Worm (Caenorhabditis elegans): ENCODE measurements around the gene twk-6.

Gene twk-6

DNA sequence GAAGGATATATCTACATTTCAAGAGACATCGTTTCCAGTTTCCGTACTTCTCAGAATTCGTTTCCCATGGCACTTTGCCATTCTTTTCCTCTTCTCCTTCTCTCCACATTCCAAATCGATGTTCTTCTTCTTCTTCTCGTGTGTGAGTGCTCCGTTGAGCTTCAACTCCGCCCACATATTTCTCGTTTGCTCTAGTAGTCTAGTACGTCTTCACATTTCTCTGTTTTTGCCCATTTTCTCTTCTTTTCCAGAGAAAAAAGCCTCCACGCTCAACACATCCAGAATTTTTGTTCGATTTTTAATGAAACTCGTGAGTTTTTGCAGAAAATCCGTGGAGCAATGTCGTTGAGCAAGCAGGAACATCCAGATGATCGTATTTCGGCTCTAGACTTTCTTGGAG lies 33.8 kb upstream of the twk-6 start, which contains the start of gene T04A8.18:
T04A8.18 (plus strand) TSS at position 301 of the 400 bp plus-strand sequence.
- TF ChIP-seq cebp-1 (GFP tag; IDR thresholded peaks at IDR 0.05): no peak
- no peak for TF ChIP-seq cebp-1 (tag; optimal IDR thresholded peaks at IDR 0.05)
- TF ChIP-seq hmg-1.2 (GFP tag; IDR thresholded peaks at IDR 0.05): no peak
- TF ChIP-seq F33H1.4 (GFP tag; IDR thresholded peaks at IDR 0.05): no peak
- no peak for TF ChIP-seq zim-3 (tag; optimal IDR thresholded peaks at IDR 0.05)
- no peak for TF ChIP-seq snpc-1.3 (tag; optimal IDR thresholded peaks at IDR 0.05; ENCODE audit: insufficient read depth)
- TF ChIP-seq mes-4 (tag; optimal IDR thresholded peaks at IDR 0.05): no peak
- TF ChIP-seq atf-7 (tag; optimal IDR thresholded peaks at IDR 0.05): no peak
- TF ChIP-seq F10E7.11 (tag; optimal IDR thresholded peaks at IDR 0.05): no peak
- no peak for TF ChIP-seq C06A6.2 (GFP tag; conservative IDR thresholded peaks at IDR 0.05)
- TF ChIP-seq attf-6 (GFP tag; IDR thresholded peaks at IDR 0.05): no peak
- no peak for TF ChIP-seq let-526 (GFP tag; IDR thresholded peaks at IDR 0.05)
- no peak for TF ChIP-seq ztf-18 (tag; optimal IDR thresholded peaks at IDR 0.05)
- no peak for TF ChIP-seq ztf-25 (GFP tag; IDR thresholded peaks at IDR 0.05)
- no peak for TF ChIP-seq F39B2.1 (GFP tag; IDR thresholded peaks at IDR 0.05)
- no peak for TF ChIP-seq K12H6.12 (tag; optimal IDR thresholded peaks at IDR 0.05)
- no peak for TF ChIP-seq lin-26 (GFP tag; IDR thresholded peaks at IDR 0.05)
- TF ChIP-seq nhr-120 (GFP tag; IDR thresholded peaks at IDR 0.05): no peak
- TF ChIP-seq bed-1 (GFP tag; IDR thresholded peaks at IDR 0.05): no peak

DNA sequence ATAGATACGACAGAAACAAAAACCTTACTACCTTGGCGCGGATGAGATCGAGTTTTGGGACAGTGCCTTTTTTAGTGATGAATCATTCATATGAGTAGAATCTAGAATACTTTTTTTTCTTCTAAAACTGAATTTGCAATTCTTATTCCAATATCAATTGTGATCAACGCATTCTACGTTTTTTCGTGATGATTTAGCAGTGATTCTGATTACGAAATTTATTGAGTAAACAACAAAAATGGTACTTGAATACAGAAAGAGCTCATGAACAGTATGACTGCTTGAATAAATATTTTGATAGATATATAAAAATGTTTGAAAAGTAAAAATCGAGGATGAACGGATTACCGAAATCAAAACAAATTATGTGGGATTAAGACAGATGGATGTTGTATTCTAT lies 27.6 kb upstream of the twk-6 start, which contains the start of gene him-18:
him-18 (minus strand) TSS at position 101 of the 400 bp plus-strand sequence.
- TF ChIP-seq ama-1 (optimal IDR thresholded peaks at IDR 0.05): no peak
- TF ChIP-seq ama-1 (GFP tag; optimal IDR thresholded peaks at IDR 0.05): no peak
- TF ChIP-seq B0261.1 (tag; optimal IDR thresholded peaks at IDR 0.05): no peak
- TF ChIP-seq attf-5 (GFP tag; optimal IDR thresholded peaks at IDR 0.05): no peak
- TF ChIP-seq D2030.7 (GFP tag; IDR thresholded peaks at IDR 0.05): no peak
- no peak for TF ChIP-seq gei-17 (GFP tag; optimal IDR thresholded peaks at IDR 0.05)

DNA sequence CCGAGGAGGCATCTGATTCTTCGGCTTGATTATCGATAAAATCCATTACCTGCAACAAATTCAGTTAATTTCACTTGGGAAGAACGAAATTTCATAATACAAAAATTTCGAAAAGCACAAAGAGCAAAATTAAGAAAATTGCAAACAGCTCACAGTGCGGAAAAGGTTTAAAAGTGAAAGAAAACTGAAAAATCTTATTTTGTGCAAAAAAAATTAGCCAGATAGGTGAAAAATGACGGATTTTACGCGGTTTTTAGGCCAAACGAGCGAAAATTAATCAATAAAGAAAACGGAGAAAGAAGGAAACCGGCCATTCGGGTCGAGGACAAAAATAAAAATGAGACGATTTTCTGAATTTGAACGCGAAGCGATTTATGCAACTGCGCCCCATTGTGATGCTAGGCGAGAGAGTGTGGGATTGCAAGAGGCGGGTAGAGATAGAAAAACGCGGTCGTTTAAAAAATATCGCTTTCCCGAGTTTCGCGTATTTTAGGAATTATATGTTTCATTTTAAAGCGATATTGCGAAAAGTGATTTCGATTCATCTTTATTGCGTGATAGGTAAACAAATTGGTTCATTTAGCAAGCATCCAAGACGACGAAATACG lies 22.0 kb upstream of the twk-6 start, which contains the start of gene emb-5:
emb-5 (minus strand) TSS at position 51 of the 608 bp plus-strand sequence.
- TF ChIP-seq nhr-179 (tag; optimal IDR thresholded peaks at IDR 0.05): no peak
- peak; percentile 44 for TF ChIP-seq lsl-1 (GFP tag; optimal IDR thresholded peaks at IDR 0.05)
- TF ChIP-seq mcd-1 (GFP tag; IDR thresholded peaks at IDR 0.05): peak; percentile 92
- TF ChIP-seq lin-35 (GFP tag; optimal IDR thresholded peaks at IDR 0.05): peak in 2 of 3 experiments; percentile 42 to 72
- TF ChIP-seq F33H1.4 (GFP tag; IDR thresholded peaks at IDR 0.05): 0 out of 2 replicates have a peak, but pooled peaks have one; percentile 41
- no peak for TF ChIP-seq nhr-90 (tag; optimal IDR thresholded peaks at IDR 0.05)
- TF ChIP-seq tbx-9 (tag; optimal IDR thresholded peaks at IDR 0.05; ENCODE audit: borderline replicate concordance): no peak
- TF ChIP-seq B0019.2 (GFP tag; conservative IDR thresholded peaks at IDR 0.05): no peak
- TF ChIP-seq zim-3 (tag; optimal IDR thresholded peaks at IDR 0.05): no peak
- peak; percentile 9 for TF ChIP-seq snpc-1.3 (tag; optimal IDR thresholded peaks at IDR 0.05; ENCODE audit: insufficient read depth)
- TF ChIP-seq madf-6 (GFP tag; IDR thresholded peaks at IDR 0.05): peak; percentile 43; the same call in 1 of the 2 replicates
- no peak for TF ChIP-seq mxl-1 (tag; optimal IDR thresholded peaks at IDR 0.05)
- no peak for TF ChIP-seq akir-1 (GFP tag; optimal IDR thresholded peaks at IDR 0.05)
- TF ChIP-seq madf-8 (GFP tag; conservative IDR thresholded peaks at IDR 0.05): no peak
- peak; percentile 34 for TF ChIP-seq ztf-18 (tag; optimal IDR thresholded peaks at IDR 0.05)
- TF ChIP-seq let-526 (GFP tag; IDR thresholded peaks at IDR 0.05): no peak
- no peak for TF ChIP-seq F37B4.10 (GFP tag; IDR thresholded peaks at IDR 0.05)
- no peak for TF ChIP-seq egl-44 (GFP tag; IDR thresholded peaks at IDR 0.05)
- TF ChIP-seq sdz-38 (tag; optimal IDR thresholded peaks at IDR 0.05): no peak
- no peak for TF ChIP-seq sptf-2 (GFP tag; optimal IDR thresholded peaks at IDR 0.05)
- TF ChIP-seq F57C9.4 (tag; optimal IDR thresholded peaks at IDR 0.05): no peak
- no peak for TF ChIP-seq nhr-120 (GFP tag; IDR thresholded peaks at IDR 0.05)
- TF ChIP-seq ceh-58 (GFP tag; IDR thresholded peaks at IDR 0.05): no peak
- TF ChIP-seq pha-4 (tag; optimal IDR thresholded peaks at IDR 0.05): no peak
- no peak for TF ChIP-seq dpff-1 (tag; optimal IDR thresholded peaks at IDR 0.05)
- 0 out of 2 replicates have a peak, but pooled peaks have one; percentile 12 for TF ChIP-seq D2030.7 (GFP tag; IDR thresholded peaks at IDR 0.05)
- TF ChIP-seq ztf-26 (tag; optimal IDR thresholded peaks at IDR 0.05): no peak
- peak; percentile 90 for TF ChIP-seq lin-54 (GFP tag; optimal IDR thresholded peaks at IDR 0.05)

Measured in whole organism, young adult.